Worm (Caenorhabditis elegans) whole organism, early embryonic: ENCODE measurements around the gene ent-7.

Experiments
- F13C5.2 ChIP-seq: sonication (generic microtip); optimal IDR thresholded peaks from 2 replicates; lab custom pipeline; 2017; ENCODE audit warnings: mild to moderate bottlenecking, missing genetic modification characterization, inconsistent platforms, missing compliant biosample characterization
- aly-1 ChIP-seq: sonication (generic microtip); optimal IDR thresholded peaks from 2 replicates; lab custom pipeline; 2016; ENCODE audit warnings: missing genetic modification characterization, missing compliant biosample characterization
- ama-1 ChIP-seq: fragments of 150-350 bp; optimal IDR thresholded peaks from 2 replicates; lab custom pipeline; 2014
- ceh-13 ChIP-seq: fragments of 200-800 bp; sonication (Bioruptor generic); optimal IDR thresholded peaks from 2 replicates; lab custom pipeline; 2018; ENCODE audit warnings: mild to moderate bottlenecking, missing genetic modification characterization, missing compliant biosample characterization
- ceh-36 ChIP-seq: sonication (generic microtip); optimal IDR thresholded peaks from 2 replicates; lab custom pipeline; 2016; ENCODE audit warnings: missing genetic modification characterization, inconsistent platforms, missing compliant biosample characterization
- ets-7 ChIP-seq: sonication (generic microtip); optimal IDR thresholded peaks from 2 replicates; lab custom pipeline; 2016; ENCODE audit warnings: missing genotype, missing genetic modification characterization, missing compliant biosample characterization
- flt-1 ChIP-seq: fragments of 200-800 bp; sonication (Bioruptor generic); IDR thresholded peaks from 2 replicates; pipeline ENCODE4 v1.3.6; 2022; ENCODE audit warnings: missing genetic modification characterization, missing compliant biosample characterization
- hmbx-1 ChIP-seq: sonication (generic microtip); optimal IDR thresholded peaks from 2 replicates; lab custom pipeline; 2016; ENCODE audit warnings: mild to moderate bottlenecking, missing genetic modification characterization, missing compliant biosample characterization
- hmg-4 ChIP-seq: fragments of 200-800 bp; sonication (Bioruptor generic); optimal IDR thresholded peaks from 2 replicates; lab custom pipeline; 2018; ENCODE audit warnings: mild to moderate bottlenecking, missing genetic modification characterization, missing compliant biosample characterization
- hnd-1 ChIP-seq: sonication (generic microtip); optimal IDR thresholded peaks from 2 replicates; lab custom pipeline; 2016; ENCODE audit warnings: missing genetic modification characterization, missing compliant biosample characterization
- scrt-1 ChIP-seq: fragments of 200-800 bp; sonication (Bioruptor generic); IDR thresholded peaks from 2 replicates; pipeline ENCODE4 v1.3.6; 2022; ENCODE audit warnings: missing genetic modification characterization, missing compliant biosample characterization
- sea-1 ChIP-seq: fragments of 200-800 bp; sonication (Bioruptor generic); conservative IDR thresholded peaks from 2 replicates; pipeline ENCODE4 v1.3.6; 2022; ENCODE audit warnings: missing genetic modification characterization, missing compliant biosample characterization
- tbx-11 ChIP-seq: fragments of 200-800 bp; sonication (Bioruptor generic); IDR thresholded peaks from 2 replicates; pipeline ENCODE4 v1.3.6; 2022; ENCODE audit warnings: missing genetic modification characterization, missing compliant biosample characterization
- tra-4 ChIP-seq: sonication (generic microtip); optimal IDR thresholded peaks from 2 replicates; lab custom pipeline; 2017; ENCODE audit warnings: missing genetic modification characterization, missing compliant biosample characterization

DNA sequence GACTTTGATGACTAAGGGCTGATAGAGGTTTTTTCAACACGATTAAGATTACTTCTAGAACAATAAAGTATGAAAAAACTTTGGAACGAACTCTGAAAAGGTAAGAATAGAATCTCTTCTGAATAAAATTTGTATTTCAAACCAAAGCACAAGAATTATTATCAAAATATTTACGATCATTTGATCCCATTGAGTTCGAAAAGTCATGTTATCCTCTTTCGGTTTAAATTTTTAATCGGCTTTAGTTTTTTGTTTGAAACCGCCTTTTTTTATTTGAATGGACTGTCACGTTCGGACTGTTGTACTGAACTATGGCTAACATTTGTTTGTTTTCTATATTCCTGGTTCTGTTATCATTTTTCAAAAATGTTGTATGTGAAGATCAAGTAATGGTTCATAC, 42.7 kb upstream of the ent-7 start, which contains the start of gene C47E12.9:
- no peak for TF ChIP-seq ama-1 (lab: Kevin White, UChicago)
- TF ChIP-seq hmbx-1 (tag; lab: Kevin White, UChicago): no peak
- TF ChIP-seq scrt-1 (GFP tag; lab: Robert Waterston, UW): no peak
- TF ChIP-seq sea-1 (GFP tag; lab: Robert Waterston, UW): no peak
- no peak for TF ChIP-seq aly-1 (tag; lab: Kevin White, UChicago)
- TF ChIP-seq ceh-36 (tag; lab: Kevin White, UChicago): no peak
- no peak for TF ChIP-seq tbx-11 (GFP tag; lab: Robert Waterston, UW)
- TF ChIP-seq ceh-13 (GFP tag; lab: Kevin White, UChicago): no peak
- no peak for TF ChIP-seq flt-1 (GFP tag; lab: Robert Waterston, UW)
- no peak for TF ChIP-seq F13C5.2 (tag; lab: Kevin White, UChicago)
- no peak for TF ChIP-seq ets-7 (tag; lab: Kevin White, UChicago)
- no peak for TF ChIP-seq hnd-1 (tag; lab: Kevin White, UChicago)
- TF ChIP-seq hmg-4 (GFP tag; lab: Kevin White, UChicago): no peak
- TF ChIP-seq tra-4: no peak
